Fruit fly (Drosophila melanogaster) whole organism, embryonic: ENCODE results near the gene nop5.
A peak's percentile ranks its signal among the peaks of the same experiment; 100 is the strongest.

ENCODE experiments used
- ATbp ChIP-seq: fragments of 200-800 bp; sonication (Bioruptor generic); optimal IDR thresholded peaks from 2 replicates; lab custom pipeline; 2017; ENCODE audit warnings: missing biosample characterization, mild to moderate bottlenecking, missing genetic modification characterization, missing genetic modification reagents
- Atf3 ChIP-seq: fragments of 200-800 bp; sonication (Bioruptor generic); optimal IDR thresholded peaks from 3 replicates; lab custom pipeline; 2016; ENCODE audit warnings: missing biosample characterization, missing genetic modification characterization
- CG10321 ChIP-seq: fragments of 200-800 bp; sonication (Bioruptor generic); IDR thresholded peaks from 2 replicates; pipeline ENCODE4 v1.3.6; 2022; ENCODE audit warnings: missing biosample characterization, missing genetic modification characterization
- CG10462 ChIP-seq: fragments of 200-800 bp; sonication (Bioruptor generic); optimal IDR thresholded peaks from 2 replicates; lab custom pipeline; 2016; ENCODE audit warnings: missing biosample characterization, missing genetic modification characterization
- CG11456 ChIP-seq: fragments of 200-800 bp; sonication (Bioruptor generic); IDR thresholded peaks from 3 replicates; pipeline ENCODE4 v1.3.6; 2022; ENCODE audit warnings: missing biosample characterization, missing genetic modification characterization
- CG11723 ChIP-seq: fragments of 200-800 bp; sonication (Bioruptor generic); optimal IDR thresholded peaks from 2 replicates; lab custom pipeline; 2017; ENCODE audit warnings: missing biosample characterization, mild to moderate bottlenecking, missing genetic modification characterization
- CG12155 ChIP-seq: fragments of 200-800 bp; sonication (Bioruptor generic); optimal IDR thresholded peaks from 3 replicates; lab custom pipeline; 2016; ENCODE audit warnings: missing biosample characterization, missing genetic modification characterization
- CG12299 ChIP-seq: fragments of 200-800 bp; sonication (Bioruptor generic); optimal IDR thresholded peaks from 2 replicates; lab custom pipeline; 2018; ENCODE audit warnings: missing biosample characterization, mild to moderate bottlenecking, missing genetic modification characterization
- CG1233 ChIP-seq: fragments of 200-800 bp; sonication (Bioruptor generic); optimal IDR thresholded peaks from 4 replicates; lab custom pipeline; 2018; ENCODE audit warnings: missing biosample characterization, mild to moderate bottlenecking, missing genetic modification characterization
- CG12659 ChIP-seq: fragments of 200-800 bp; sonication (Bioruptor generic); optimal IDR thresholded peaks from 3 replicates; lab custom pipeline; 2017; ENCODE audit warnings: mild to moderate bottlenecking, missing biosample characterization, missing genetic modification reagents, missing genetic modification characterization
- CG13424 ChIP-seq: fragments of 200-800 bp; sonication (Bioruptor generic); optimal IDR thresholded peaks from 2 replicates; lab custom pipeline; 2019; ENCODE audit warnings: missing biosample characterization, mild to moderate bottlenecking, missing genetic modification characterization, moderate library complexity
- CG13894 ChIP-seq: fragments of 200-800 bp; sonication (Bioruptor generic); optimal IDR thresholded peaks from 3 replicates; lab custom pipeline; 2018; ENCODE audit warnings: missing biosample characterization, mild to moderate bottlenecking, missing genetic modification characterization, moderate library complexity
- CG14014 ChIP-seq: fragments of 200-800 bp; sonication (Bioruptor generic); IDR thresholded peaks from 2 replicates; pipeline ENCODE4 v1.3.6; 2022; ENCODE audit warnings: missing biosample characterization, missing genetic modification characterization
- CG17612 ChIP-seq: fragments of 200-800 bp; sonication (Bioruptor generic); IDR thresholded peaks from 2 replicates; pipeline ENCODE4 v1.3.6; 2022; ENCODE audit warnings: missing biosample characterization, missing genetic modification characterization
- CG2889 ChIP-seq: fragments of 200-800 bp; sonication (Bioruptor generic); IDR thresholded peaks from 3 replicates; pipeline ENCODE4 v1.3.6; 2022; ENCODE audit warnings: missing biosample characterization, missing genetic modification characterization
- CG30403 ChIP-seq: fragments of 200-800 bp; sonication (Bioruptor generic); optimal IDR thresholded peaks from 3 replicates; lab custom pipeline; 2016; ENCODE audit warnings: missing biosample characterization, missing genetic modification characterization
- CG3281 ChIP-seq: fragments of 200-800 bp; sonication (Bioruptor generic); optimal IDR thresholded peaks from 3 replicates; lab custom pipeline; 2017; ENCODE audit warnings: missing biosample characterization, mild to moderate bottlenecking, missing genetic modification characterization
- CG4328 ChIP-seq: fragments of 200-800 bp; sonication (Bioruptor generic); optimal IDR thresholded peaks from 3 replicates; lab custom pipeline; 2017; ENCODE audit warnings: missing biosample characterization, missing genetic modification reagents, missing genetic modification characterization
- CG4854 ChIP-seq: fragments of 200-800 bp; sonication (Bioruptor generic); optimal IDR thresholded peaks from 2 replicates; lab custom pipeline; 2016; ENCODE audit warnings: missing biosample characterization, missing genetic modification characterization, inconsistent platforms
- CG8359 ChIP-seq: fragments of 200-800 bp; sonication (Bioruptor generic); optimal IDR thresholded peaks from 2 replicates; lab custom pipeline; 2017; ENCODE audit warnings: missing biosample characterization, mild to moderate bottlenecking, missing genetic modification characterization, borderline replicate concordance
- CTCF ChIP-seq: fragments of 200-800 bp; sonication (Bioruptor generic); optimal IDR thresholded peaks from 2 replicates; lab custom pipeline; 2017; ENCODE audit warnings: missing biosample characterization, mild to moderate bottlenecking, missing genetic modification characterization, moderate library complexity
- Dip2 ChIP-seq: fragments of 200-800 bp; sonication (Bioruptor generic); IDR thresholded peaks from 2 replicates; pipeline ENCODE4 v1.3.6; 2022; ENCODE audit warnings: missing biosample characterization, missing genetic modification characterization
- E2f2 ChIP-seq: fragments of 200-800 bp; sonication (Bioruptor generic); IDR thresholded peaks from 2 replicates; pipeline ENCODE4 v1.3.6; 2022; ENCODE audit warnings: missing biosample characterization, missing genetic modification characterization
- Eip74EF ChIP-seq, 2 experiments: fragments of 200-800 bp in 1 of 2; fragments of >200 bp in 1 of 2; sonication (Bioruptor generic) in 1 of 2; optimal IDR thresholded peaks; 2 replicates each; lab custom pipeline; 2017 to 2019; ENCODE audit warnings: missing biosample characterization in 2 of 2, missing genetic modification characterization in 2 of 2, mild to moderate bottlenecking in 1 of 2, moderate library complexity in 1 of 2
- Fer1 ChIP-seq: fragments of 200-800 bp; sonication (Bioruptor generic); optimal IDR thresholded peaks from 2 replicates; lab custom pipeline; 2017; ENCODE audit warnings: missing biosample characterization, mild to moderate bottlenecking, missing genetic modification characterization
- HHEX ChIP-seq: fragments of 200-800 bp; sonication (Bioruptor generic); optimal IDR thresholded peaks from 3 replicates; lab custom pipeline; 2017; ENCODE audit warnings: missing biosample characterization, mild to moderate bottlenecking, missing genetic modification characterization, missing genetic modification reagents
- HmgZ ChIP-seq: fragments of 200-800 bp; sonication (Bioruptor generic); optimal IDR thresholded peaks from 2 replicates; lab custom pipeline; 2018; ENCODE audit warnings: missing biosample characterization, mild to moderate bottlenecking, missing genetic modification characterization
- Hr3 ChIP-seq: fragments of 200-800 bp; sonication (Bioruptor generic); optimal IDR thresholded peaks from 3 replicates; lab custom pipeline; 2016; ENCODE audit warnings: missing biosample characterization, missing genetic modification characterization
- Lhr ChIP-seq: fragments of 200-800 bp; sonication (Bioruptor generic); optimal IDR thresholded peaks from 3 replicates; lab custom pipeline; 2017; ENCODE audit warnings: mild to moderate bottlenecking, missing biosample characterization, missing genetic modification reagents, missing genetic modification characterization
- NFAT ChIP-seq: fragments of 200-800 bp; sonication (Bioruptor generic); IDR thresholded peaks from 2 replicates; pipeline ENCODE4 v1.3.6; 2022; ENCODE audit warnings: missing biosample characterization, missing genetic modification characterization
- Nf-YB ChIP-seq: fragments of 200-800 bp; sonication (Bioruptor generic); optimal IDR thresholded peaks from 3 replicates; lab custom pipeline; 2019; ENCODE audit warnings: missing biosample characterization, mild to moderate bottlenecking, missing genetic modification characterization, moderate library complexity
- Nf-YC ChIP-seq: fragments of 200-800 bp; optimal IDR thresholded peaks from 3 replicates; lab custom pipeline; 2019; ENCODE audit warnings: missing biosample characterization, mild to moderate bottlenecking, missing genetic modification characterization, moderate library complexity
- Sox100B ChIP-seq: fragments of 200-800 bp; sonication (Bioruptor generic); optimal IDR thresholded peaks from 3 replicates; lab custom pipeline; 2018; ENCODE audit warnings: missing biosample characterization, mild to moderate bottlenecking, missing genetic modification characterization
- Spps ChIP-seq: fragments of 200-800 bp; sonication (Bioruptor generic); optimal IDR thresholded peaks from 2 replicates; lab custom pipeline; 2018; ENCODE audit warnings: missing biosample characterization, mild to moderate bottlenecking, missing genetic modification characterization
- Xbp1 ChIP-seq: fragments of 200-800 bp; sonication (Bioruptor generic); optimal IDR thresholded peaks from 3 replicates; lab custom pipeline; 2016; ENCODE audit warnings: missing biosample characterization, mild to moderate bottlenecking, missing genetic modification characterization
- dm ChIP-seq: fragments of 200-800 bp; sonication (Bioruptor generic); optimal IDR thresholded peaks from 3 replicates; lab custom pipeline; 2016; ENCODE audit warnings: missing biosample characterization, missing genetic modification characterization
- dmrt99B ChIP-seq: fragments of 200-800 bp; sonication (Bioruptor generic); optimal IDR thresholded peaks from 2 replicates; lab custom pipeline; 2018; ENCODE audit warnings: missing biosample characterization, mild to moderate bottlenecking, missing genetic modification characterization, moderate library complexity
- eve ChIP-seq, 2 experiments: fragments of >200 bp; optimal IDR thresholded peaks; 2 replicates each; lab custom pipeline; 2017; ENCODE audit warnings: missing biosample characterization in 2 of 2, missing genetic modification characterization in 2 of 2
- fd102C ChIP-seq: fragments of 200-800 bp; sonication (Bioruptor generic); optimal IDR thresholded peaks from 2 replicates; lab custom pipeline; 2018; ENCODE audit warnings: missing biosample characterization, mild to moderate bottlenecking, missing genetic modification characterization, moderate library complexity
- fd96Cb ChIP-seq: fragments of 200-800 bp; sonication (Bioruptor generic); optimal IDR thresholded peaks from 2 replicates; lab custom pipeline; 2018; ENCODE audit warnings: missing biosample characterization, mild to moderate bottlenecking, missing genetic modification characterization, moderate library complexity
- gfzf ChIP-seq: fragments of 200-800 bp; sonication (Bioruptor generic); optimal IDR thresholded peaks from 2 replicates; lab custom pipeline; 2016; ENCODE audit warnings: missing biosample characterization, mild to moderate bottlenecking, missing genetic modification characterization, moderate library complexity
- lab ChIP-seq: fragments of 200-800 bp; sonication (Bioruptor generic); optimal IDR thresholded peaks from 3 replicates; lab custom pipeline; 2017; ENCODE audit warnings: missing biosample characterization, missing genetic modification characterization, mild to moderate bottlenecking, moderate library complexity, missing genetic modification reagents
- nmo ChIP-seq: fragments of 200-800 bp; sonication (Bioruptor generic); optimal IDR thresholded peaks from 2 replicates; lab custom pipeline; 2018; ENCODE audit warnings: missing biosample characterization, mild to moderate bottlenecking, missing genetic modification characterization, moderate library complexity
- salm ChIP-seq: fragments of 200-800 bp; sonication (Bioruptor generic); optimal IDR thresholded peaks from 2 replicates; lab custom pipeline; 2018; ENCODE audit warnings: missing biosample characterization, mild to moderate bottlenecking, missing genetic modification characterization
- scrt ChIP-seq: fragments of 200-800 bp; sonication (Bioruptor generic); optimal IDR thresholded peaks from 2 replicates; lab custom pipeline; 2018; ENCODE audit warnings: missing biosample characterization, mild to moderate bottlenecking, missing genetic modification characterization, moderate library complexity
- sima ChIP-seq: fragments of 200-800 bp; sonication (Bioruptor generic); optimal IDR thresholded peaks from 2 replicates; lab custom pipeline; 2016; ENCODE audit warnings: missing biosample characterization, missing genetic modification characterization
- sqz ChIP-seq: fragments of 200-800 bp; sonication (Bioruptor generic); optimal IDR thresholded peaks from 3 replicates; lab custom pipeline; 2018; ENCODE audit warnings: missing biosample characterization, mild to moderate bottlenecking, missing genetic modification characterization
- tap ChIP-seq: fragments of 200-800 bp; optimal IDR thresholded peaks from 3 replicates; lab custom pipeline; 2019; ENCODE audit warnings: missing biosample characterization, mild to moderate bottlenecking, missing genetic modification characterization, moderate library complexity
- unpg ChIP-seq: fragments of 200-800 bp; sonication (Bioruptor generic); optimal IDR thresholded peaks from 3 replicates; lab custom pipeline; 2018; ENCODE audit warnings: missing biosample characterization, mild to moderate bottlenecking, missing genetic modification characterization, moderate library complexity

The nop5 gene

dm6 chr2L:6874526-6875198 is 43.9 kb downstream of the nop5 start, which contains the start of gene Nlg2 (continued):
- TF ChIP-seq HmgZ (peak; percentile 1), CG4854 (no peak), CG10321 (GFP tag; lab: Robert Waterston, UW) (no peak), Nf-YC (tag; lab: Kevin White, UChicago) (peak; percentile 64), Xbp1 (GFP tag; lab: Kevin White, UChicago) (peak; percentile 43), ATbp (GFP tag; lab: Kevin White, UChicago) (peak; percentile 39), CG12299 (tag; lab: Kevin White, UChicago) (peak; percentile 13), dmrt99B (tag; lab: Kevin White, UChicago) (peak; percentile 82), fd102C (GFP tag; lab: Kevin White, UChicago) (no peak), CG11456 (GFP tag; lab: Robert Waterston, UW) (no peak), unpg (GFP tag; lab: Kevin White, UChicago) (peak; percentile 25), E2f2 (GFP tag; lab: Robert Waterston, UW) (no peak), fd96Cb (tag; lab: Kevin White, UChicago) (peak; percentile 51), Nf-YB (GFP tag; lab: Kevin White, UChicago) (peak; percentile 44), Lhr (no peak), Eip74EF (GFP tag; optimal IDR thresholded peaks at IDR 0.05; lab: Kevin White, UChicago) (peak in 1 of 2 experiments; percentile 70), CG12659 (peak; percentile 73), Atf3 (GFP tag; lab: Kevin White, UChicago) (no peak), CG14014 (GFP tag; lab: Robert Waterston, UW) (peak; percentile 6; the same call in 1 of the 2 replicates), CG2889 (GFP tag; lab: Robert Waterston, UW) (0 out of 3 replicates have a peak, but pooled peaks have one; percentile 29), CG3281 (GFP tag; lab: Kevin White, UChicago) (peak; percentile 80), Spps (tag; lab: Kevin White, UChicago) (no peak), CG4328 (GFP tag; lab: Kevin White, UChicago) (peak; percentile 47), gfzf (GFP tag; lab: Kevin White, UChicago) (no peak), CG8359 (no peak), Dip2 (GFP tag; lab: Robert Waterston, UW) (no peak), Hr3 (peak; percentile 47), lab (GFP tag; lab: Kevin White, UChicago) (peak; percentile 64), CG12155 (GFP tag; lab: Kevin White, UChicago) (no peak), CG1233 (GFP tag; lab: Kevin White, UChicago) (peak; percentile 59), sima (GFP tag; lab: Kevin White, UChicago) (no peak), nmo (GFP tag; lab: Kevin White, UChicago) (peak; percentile 73), CG13894 (tag; lab: Kevin White, UChicago) (peak; percentile 38), tap (tag; lab: Kevin White, UChicago) (peak; percentile 52), Sox100B (GFP tag; lab: Kevin White, UChicago) (peak; percentile 80), CG10462 (GFP tag; lab: Kevin White, UChicago) (no peak), scrt (GFP tag; lab: Kevin White, UChicago) (no peak), NFAT (GFP tag; lab: Robert Waterston, UW) (no peak), dm (GFP tag; lab: Kevin White, UChicago) (no peak), sqz (GFP tag; lab: Kevin White, UChicago) (no peak), CG30403 (GFP tag; lab: Kevin White, UChicago) (peak; percentile 72), CG11723 (peak; percentile 24), HHEX (GFP tag; lab: Kevin White, UChicago) (peak; percentile 46), salm (tag; lab: Kevin White, UChicago) (peak; percentile 9), CG17612 (GFP tag; lab: Robert Waterston, UW) (no peak), eve (GFP tag; optimal IDR thresholded peaks at IDR 0.05; lab: Kevin White, UChicago) (peak in 1 of 2 experiments; percentile 73), CTCF (GFP tag; lab: Kevin White, UChicago) (no peak), CG13424 (tag; lab: Kevin White, UChicago) (peak; percentile 76), Fer1 (peak; percentile 74)
